Worm (Caenorhabditis elegans): ENCODE data around the gene sre-47.

- no peak for TF ChIP-seq egl-27 (tag; optimal IDR thresholded peaks at IDR 0.05)
- no peak for TF ChIP-seq lin-11 (tag; optimal IDR thresholded peaks at IDR 0.05)
- TF ChIP-seq R02D3.7 (tag; optimal IDR thresholded peaks at IDR 0.05), result no peak
- no peak for TF ChIP-seq ztf-4 (tag; optimal IDR thresholded peaks at IDR 0.05)
- TF ChIP-seq fos-1 (tag; optimal IDR thresholded peaks at IDR 0.05), result no peak
- no peak for TF ChIP-seq unc-62 (GFP tag; optimal IDR thresholded peaks at IDR 0.05)
- no peak for TF ChIP-seq sem-4 (tag; optimal IDR thresholded peaks at IDR 0.05)
- no peak for TF ChIP-seq zag-1 (tag; optimal IDR thresholded peaks at IDR 0.05)
- TF ChIP-seq skn-1 (tag; optimal IDR thresholded peaks at IDR 0.05), result no peak
- no peak for TF ChIP-seq mab-5 (tag; optimal IDR thresholded peaks at IDR 0.05)
- TF ChIP-seq nhr-77 (tag; optimal IDR thresholded peaks at IDR 0.05), result no peak
- no peak for TF ChIP-seq peb-1 (tag; optimal IDR thresholded peaks at IDR 0.05)
- TF ChIP-seq ama-1 (optimal IDR thresholded peaks at IDR 0.05), result no peak
- no peak for TF ChIP-seq nhr-12 (tag; optimal IDR thresholded peaks at IDR 0.05)
Observed at ce11 chrII:14014637-14015036, 30.2 kb upstream of the sre-47 start.

Data from whole organism, L2 larva.